Worm (Caenorhabditis elegans): Measurements from ENCODE around the gene CC8.2.
A peak's percentile ranks its signal among the peaks of the same experiment; 100 is the strongest.

CC8.2 gene

ce11 chrIV:3636528-3637129 lies 11.9 kb downstream of the CC8.2 start, which contains the start of gene madf-9 (continued):
- TF ChIP-seq alr-1 (tag; optimal IDR thresholded peaks at IDR 0.05) (no peak), ztf-1 (GFP tag; conservative IDR thresholded peaks at IDR 0.05) (no peak), R02D3.7 (tag; optimal IDR thresholded peaks at IDR 0.05) (no peak), ztf-11 (tag; optimal IDR thresholded peaks at IDR 0.05) (no peak), nhr-11 (tag; optimal IDR thresholded peaks at IDR 0.05) (no peak), mbf-1 (tag; optimal IDR thresholded peaks at IDR 0.05) (no peak)

ce11 chrIV:3633254-3633653 lies 15.2 kb downstream of the CC8.2 start, which contains the start of gene ZC416.2:
ZC416.2 (plus strand) TSS chrIV:3633619.
- TF ChIP-seq mab-5 (tag; optimal IDR thresholded peaks at IDR 0.05) (no peak), unc-62 (GFP tag; optimal IDR thresholded peaks at IDR 0.05) (no peak), F13H6.1 (tag; optimal IDR thresholded peaks at IDR 0.05) (peak; percentile 9)

- no peak for TF ChIP-seq ztf-1 (GFP tag; conservative IDR thresholded peaks at IDR 0.05)
- TF ChIP-seq blmp-1 (tag; optimal IDR thresholded peaks at IDR 0.05; ENCODE audit: insufficient read depth) = no peak
- TF ChIP-seq zag-1 (tag; optimal IDR thresholded peaks at IDR 0.05) = no peak
- TF ChIP-seq nhr-6 (tag; optimal IDR thresholded peaks at IDR 0.05) = no peak
- no peak for TF ChIP-seq dmd-4 (tag; optimal IDR thresholded peaks at IDR 0.05)
- TF ChIP-seq elt-1 (tag; optimal IDR thresholded peaks at IDR 0.05) = no peak
- TF ChIP-seq Y55F3AM.14 (GFP tag; optimal IDR thresholded peaks at IDR 0.05) = no peak
- no peak for TF ChIP-seq lsy-2 (tag; optimal IDR thresholded peaks at IDR 0.05)
- no peak for TF ChIP-seq sma-9 (GFP tag; optimal IDR thresholded peaks at IDR 0.05)
- TF ChIP-seq sma-9 (tag; optimal IDR thresholded peaks at IDR 0.05) = no peak
- no peak for TF ChIP-seq lin-11 (tag; optimal IDR thresholded peaks at IDR 0.05)
Observed at ce11 chrIV:3632475-3632874, 16.0 kb downstream of the CC8.2 start.

ce11 chrIV:3628896-3629641 lies 19.4 kb downstream of the CC8.2 start:
- no peak for TF ChIP-seq F13H6.1 (tag; optimal IDR thresholded peaks at IDR 0.05)
- TF ChIP-seq peb-1 (tag; optimal IDR thresholded peaks at IDR 0.05) = no peak
- no peak for TF ChIP-seq nhr-25 (tag; optimal IDR thresholded peaks at IDR 0.05)
- TF ChIP-seq sma-9 (GFP tag; optimal IDR thresholded peaks at IDR 0.05) = no peak
- TF ChIP-seq sma-9 (tag; optimal IDR thresholded peaks at IDR 0.05) = no peak
- TF ChIP-seq unc-39 (tag; optimal IDR thresholded peaks at IDR 0.05) = no peak
- TF ChIP-seq crh-2 (tag; optimal IDR thresholded peaks at IDR 0.05) = no peak
- TF ChIP-seq R02D3.7 (tag; optimal IDR thresholded peaks at IDR 0.05) = no peak
- no peak for TF ChIP-seq nhr-11 (tag; optimal IDR thresholded peaks at IDR 0.05)
- no peak for TF ChIP-seq fos-1 (tag; optimal IDR thresholded peaks at IDR 0.05)
- no peak for TF ChIP-seq elt-3 (tag; optimal IDR thresholded peaks at IDR 0.05)
- no peak for TF ChIP-seq ZK546.5 (tag; optimal IDR thresholded peaks at IDR 0.05)
- TF ChIP-seq nhr-6 (tag; optimal IDR thresholded peaks at IDR 0.05) = no peak
- TF ChIP-seq C34F6.9 (tag; optimal IDR thresholded peaks at IDR 0.05) = no peak
- no peak for TF ChIP-seq ztf-4 (tag; optimal IDR thresholded peaks at IDR 0.05)
- TF ChIP-seq dmd-4 (tag; optimal IDR thresholded peaks at IDR 0.05) = no peak
- no peak for TF ChIP-seq blmp-1 (tag; optimal IDR thresholded peaks at IDR 0.05; ENCODE audit: insufficient read depth)
- no peak for TF ChIP-seq mdl-1 (tag; optimal IDR thresholded peaks at IDR 0.05)
- TF ChIP-seq elt-1 (tag; optimal IDR thresholded peaks at IDR 0.05) = no peak
- no peak for TF ChIP-seq nhr-21 (tag; optimal IDR thresholded peaks at IDR 0.05)

- TF ChIP-seq nhr-12 (tag; optimal IDR thresholded peaks at IDR 0.05) = no peak
- no peak for TF ChIP-seq mdl-1 (tag; optimal IDR thresholded peaks at IDR 0.05)
- TF ChIP-seq sma-3 (GFP tag; optimal IDR thresholded peaks at IDR 0.05) = no peak
- no peak for TF ChIP-seq Y55F3AM.14 (GFP tag; optimal IDR thresholded peaks at IDR 0.05)
- no peak for TF ChIP-seq crh-2 (tag; optimal IDR thresholded peaks at IDR 0.05)
- TF ChIP-seq C34F6.9 (tag; optimal IDR thresholded peaks at IDR 0.05) = peak; percentile 16
- no peak for TF ChIP-seq nhr-21 (tag; optimal IDR thresholded peaks at IDR 0.05)
- TF ChIP-seq lsy-2 (tag; optimal IDR thresholded peaks at IDR 0.05) = no peak
Observed at ce11 chrIV:3626447-3626846, 22.0 kb downstream of the CC8.2 start.
